Worm (Caenorhabditis elegans) whole organism, mixed stage, embryonic: Measurements from ENCODE around the gene D2096.11.

ENCODE experiments used
- lsy-2 ChIP-seq: fragments of 150-350 bp; optimal IDR thresholded peaks from 2 replicates; lab custom pipeline; 2014; ENCODE audit warnings: missing biosample characterization, missing genetic modification characterization
- nhr-28 ChIP-seq: fragments of 150-350 bp; optimal IDR thresholded peaks from 2 replicates; lab custom pipeline; 2014; ENCODE audit warnings: missing biosample characterization, missing genetic modification characterization
- nhr-76 ChIP-seq: sonication (generic microtip); optimal IDR thresholded peaks from 2 replicates; lab custom pipeline; 2017; ENCODE audit warnings: missing biosample characterization, missing genetic modification characterization
- unc-62 ChIP-seq: fragments of 150-350 bp; optimal IDR thresholded peaks from 2 replicates; lab custom pipeline; 2014; ENCODE audit warnings: missing biosample characterization, missing genetic modification reagents, missing genetic modification characterization

DNA sequence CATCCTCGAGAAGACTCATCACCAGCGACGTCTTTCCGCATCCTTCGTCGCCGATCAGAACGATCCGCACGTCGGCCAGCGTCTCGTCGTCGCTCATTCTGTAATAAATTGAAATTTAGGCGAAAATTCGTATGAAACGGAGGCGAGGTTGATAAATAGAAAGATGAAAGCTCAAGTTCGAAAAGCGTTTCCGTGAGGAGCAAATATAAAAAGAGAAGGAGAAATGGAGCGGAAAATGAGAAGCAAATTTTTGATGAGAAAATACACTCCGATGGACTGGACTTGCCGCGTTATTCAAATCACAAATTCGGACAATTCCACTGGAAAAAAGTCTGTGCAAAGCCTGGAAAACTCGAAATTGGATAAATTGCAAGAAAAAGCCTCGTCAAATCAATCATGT is at the start of gene D2096.11:
- TF ChIP-seq nhr-28 (no peak), lsy-2 (tag; lab: Kevin White, UChicago) (no peak), unc-62 (GFP tag; lab: Kevin White, UChicago) (no peak), nhr-76 (tag; lab: Kevin White, UChicago) (no peak)
